Fruit fly (Drosophila melanogaster) whole organism, pupa: ENCODE data around the gene CG9459.

ENCODE experiments used
- CG10348 ChIP-seq: fragments of 200-800 bp; sonication (Bioruptor generic); IDR thresholded peaks from 2 replicates; pipeline ENCODE4 v1.3.6; 2022; ENCODE audit warnings: missing biosample characterization, missing genetic modification characterization
- CG12605 ChIP-seq: fragments of 200-800 bp; sonication (Bioruptor generic); IDR thresholded peaks from 2 replicates; pipeline ENCODE4 v1.3.6; 2022; ENCODE audit warnings: missing biosample characterization, missing genetic modification characterization
- CG13204 ChIP-seq: fragments of 200-800 bp; sonication (Bioruptor generic); optimal IDR thresholded peaks from 2 replicates; lab custom pipeline; 2018; ENCODE audit warnings: missing biosample characterization, mild to moderate bottlenecking, missing genetic modification characterization, moderate library complexity
- CG14655 ChIP-seq: fragments of 200-800 bp; sonication (Bioruptor generic); optimal IDR thresholded peaks from 3 replicates; lab custom pipeline; 2017; ENCODE audit warnings: mild to moderate bottlenecking, missing biosample characterization, missing genetic modification reagents, missing genetic modification characterization
- CG15710 ChIP-seq: fragments of 200-800 bp; sonication (Bioruptor generic); optimal IDR thresholded peaks from 2 replicates; lab custom pipeline; 2018; ENCODE audit warnings: missing biosample characterization, mild to moderate bottlenecking, missing genetic modification characterization, moderate library complexity
- CG17806 ChIP-seq: fragments of 200-800 bp; sonication (Bioruptor generic); optimal IDR thresholded peaks from 2 replicates; lab custom pipeline; 2018; ENCODE audit warnings: missing biosample characterization, mild to moderate bottlenecking, missing genetic modification characterization, moderate library complexity
- CG32121 ChIP-seq: fragments of 200-800 bp; sonication (Bioruptor generic); IDR thresholded peaks from 2 replicates; pipeline ENCODE4 v1.3.6; 2022; ENCODE audit warnings: missing biosample characterization, missing genetic modification characterization
- CG34367 ChIP-seq: fragments of 200-800 bp; sonication (Bioruptor generic); optimal IDR thresholded peaks from 2 replicates; lab custom pipeline; 2018; ENCODE audit warnings: missing biosample characterization, mild to moderate bottlenecking, missing genetic modification characterization
- CG4496 ChIP-seq: fragments of 200-800 bp; sonication (Bioruptor generic); IDR thresholded peaks from 3 replicates; pipeline ENCODE4 v1.3.6; 2022; ENCODE audit warnings: missing biosample characterization, missing genetic modification characterization
- CG8159 ChIP-seq: fragments of 200-800 bp; sonication (Bioruptor generic); optimal IDR thresholded peaks from 3 replicates; lab custom pipeline; 2018; ENCODE audit warnings: missing biosample characterization, mild to moderate bottlenecking, missing genetic modification characterization, moderate library complexity
- CG8301 ChIP-seq: fragments of 200-800 bp; sonication (Bioruptor generic); optimal IDR thresholded peaks from 2 replicates; lab custom pipeline; 2018; ENCODE audit warnings: missing biosample characterization, mild to moderate bottlenecking, missing genetic modification characterization
- CG9948 ChIP-seq: fragments of 200-800 bp; sonication (Bioruptor generic); optimal IDR thresholded peaks from 2 replicates; lab custom pipeline; 2018; ENCODE audit warnings: missing biosample characterization, mild to moderate bottlenecking, missing genetic modification characterization, moderate library complexity
- D1 ChIP-seq: fragments of 200-800 bp; sonication (Bioruptor generic); optimal IDR thresholded peaks from 2 replicates; lab custom pipeline; 2018; ENCODE audit warnings: missing biosample characterization, mild to moderate bottlenecking, missing genetic modification characterization, moderate library complexity
- EcR ChIP-seq: fragments of 200-800 bp; sonication (Bioruptor generic); optimal IDR thresholded peaks from 3 replicates; lab custom pipeline; 2019; ENCODE audit warnings: missing biosample characterization, missing genetic modification characterization, mild to moderate bottlenecking, moderate library complexity, missing genetic modification reagents
- Ets98B ChIP-seq: fragments of 200-800 bp; sonication (Bioruptor generic); IDR thresholded peaks from 2 replicates; pipeline ENCODE4 v1.3.6; 2022; ENCODE audit warnings: missing biosample characterization, missing genetic modification characterization
- Pif1A ChIP-seq: fragments of 200-800 bp; sonication (Bioruptor generic); optimal IDR thresholded peaks from 3 replicates; lab custom pipeline; 2016; ENCODE audit warnings: missing biosample characterization, missing genetic modification characterization
- Pif1B ChIP-seq: fragments of 200-800 bp; sonication (Bioruptor generic); optimal IDR thresholded peaks from 3 replicates; lab custom pipeline; 2016; ENCODE audit warnings: missing biosample characterization, missing genetic modification characterization
- Snoo ChIP-seq: fragments of 200-800 bp; sonication (Bioruptor generic); optimal IDR thresholded peaks from 3 replicates; lab custom pipeline; 2017; ENCODE audit warnings: missing biosample characterization, mild to moderate bottlenecking, missing genetic modification characterization, inconsistent platforms
- fd96Ca ChIP-seq: fragments of 200-800 bp; sonication (Bioruptor generic); IDR thresholded peaks from 3 replicates; pipeline ENCODE4 v1.3.6; 2022; ENCODE audit warnings: missing biosample characterization, missing genetic modification characterization
- gl ChIP-seq: fragments of 200-800 bp; sonication (Bioruptor generic); optimal IDR thresholded peaks from 2 replicates; lab custom pipeline; 2018; ENCODE audit warnings: missing biosample characterization, mild to moderate bottlenecking, missing genetic modification characterization
- rn ChIP-seq: fragments of 200-800 bp; sonication (Bioruptor generic); IDR thresholded peaks from 2 replicates; pipeline ENCODE4 v1.3.6; 2022; ENCODE audit warnings: missing biosample characterization, missing genetic modification characterization

Gene CG9459

DNA sequence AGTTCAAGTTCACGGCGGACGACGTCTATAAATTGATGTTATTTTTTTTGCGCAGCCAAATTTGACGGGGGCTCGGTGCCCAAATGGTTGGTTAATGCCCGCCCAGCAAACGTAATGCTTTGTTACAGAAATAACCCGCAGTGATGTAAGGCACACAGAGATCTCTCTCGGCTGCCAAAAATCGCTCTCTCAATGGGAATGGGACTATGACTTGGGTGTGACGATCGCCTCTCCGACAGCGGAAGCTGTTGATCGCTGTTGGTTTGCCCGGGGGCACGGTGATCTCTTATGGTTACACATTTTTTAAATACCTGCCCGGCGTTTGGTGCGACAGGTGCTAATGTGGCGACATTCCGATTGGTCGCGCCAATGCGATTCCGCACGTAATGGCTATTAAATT is 48.1 kb downstream of the CG9459 start:
- no peak for TF ChIP-seq CG17806
- TF ChIP-seq CG32121 (GFP tag; lab: Robert Waterston, UW) = peak; percentile 46; the same call in 1 of the 2 replicates

DNA sequence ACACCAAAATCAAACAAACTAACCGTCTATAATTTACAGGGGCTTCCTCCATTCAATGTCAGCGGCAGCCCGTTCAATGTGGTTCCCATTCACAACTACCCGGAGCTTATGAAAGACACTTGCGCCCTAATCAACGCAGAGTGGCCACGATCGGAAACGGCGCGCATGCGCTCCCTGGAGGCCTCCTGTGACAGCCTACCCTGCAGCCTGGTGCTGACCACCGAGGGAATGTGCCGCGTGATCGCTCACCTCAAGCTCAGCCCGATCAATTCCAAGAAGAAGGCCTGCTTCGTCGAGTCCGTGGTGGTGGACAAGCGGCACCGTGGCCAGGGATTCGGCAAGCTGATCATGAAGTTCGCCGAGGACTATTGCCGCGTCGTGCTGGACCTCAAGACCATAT is 49.3 kb downstream of the CG9459 start, which contains the start of gene MED6:
Gene MED6, minus strand, starts transcription at position 101 of the 400 bp plus-strand sequence.
- TF ChIP-seq Ets98B (GFP tag; lab: Robert Waterston, UW) (no peak), CG13204 (no peak)

DNA sequence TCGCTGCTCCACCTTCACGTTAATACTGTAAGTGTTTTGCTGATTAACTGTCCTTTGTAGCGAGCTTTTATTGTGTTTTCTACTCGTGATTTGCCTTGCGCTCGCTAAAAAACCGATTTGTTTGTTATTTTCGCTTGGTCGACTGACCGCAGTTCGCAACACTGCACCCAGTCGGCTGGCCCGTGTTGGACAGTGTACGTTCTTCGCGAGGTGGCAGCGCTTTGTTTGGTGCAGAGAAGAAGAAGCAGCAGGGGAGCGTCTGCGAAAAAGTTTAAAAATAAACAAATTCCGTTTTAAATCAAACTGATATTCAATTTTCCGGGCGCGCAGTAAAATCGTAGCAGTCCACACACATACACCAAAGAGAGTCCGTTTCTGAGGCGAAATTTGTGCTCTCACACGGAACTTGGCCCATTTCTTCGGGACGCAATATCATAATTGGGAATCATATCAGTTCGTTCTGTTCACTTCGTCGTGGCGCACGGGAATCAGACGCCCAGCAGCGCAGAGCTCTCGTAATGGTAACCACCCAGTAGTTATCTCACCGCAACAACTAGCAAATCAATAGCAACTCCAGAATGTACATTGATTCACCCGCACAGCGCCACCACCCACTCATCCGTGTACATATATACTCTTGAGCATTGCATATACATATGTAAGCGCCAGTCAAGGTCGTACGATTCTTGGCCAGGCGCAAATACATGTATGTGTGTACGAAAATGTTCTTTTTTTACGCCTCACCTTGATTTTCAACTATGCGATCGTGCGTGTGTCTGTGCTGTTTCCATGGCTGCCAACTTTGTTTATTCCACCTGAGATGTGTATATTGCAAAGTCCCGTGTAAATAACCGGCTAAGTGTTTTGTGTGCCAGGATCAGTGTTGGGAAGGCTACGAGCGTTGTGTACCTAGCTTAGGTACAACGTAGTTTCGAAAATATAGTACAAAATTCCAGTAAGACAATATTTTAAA is 50.3 kb downstream of the CG9459 start, which contains the start of gene Naa80:
Gene Naa80, plus strand, starts transcription at position 215 of the 973 bp plus-strand sequence.
- no peak for TF ChIP-seq CG14655 (GFP tag; lab: Kevin White, UChicago)
- TF ChIP-seq CG15710 (tag; lab: Kevin White, UChicago) = peak; percentile 41
- peak; percentile 8 for TF ChIP-seq CG17806
- peak; percentile 44 for TF ChIP-seq Snoo (tag; lab: Kevin White, UChicago)
- no peak for TF ChIP-seq CG13204
- peak; percentile 32 for TF ChIP-seq CG8301 (tag; lab: Kevin White, UChicago)
- TF ChIP-seq EcR = peak; percentile 79
- no peak for TF ChIP-seq D1
- TF ChIP-seq CG4496 (GFP tag; lab: Robert Waterston, UW) = peak; percentile 37; the same call in 1 of the 3 replicates
- no peak for TF ChIP-seq CG32121 (GFP tag; lab: Robert Waterston, UW)
- TF ChIP-seq rn (GFP tag; lab: Robert Waterston, UW) = peak; percentile 48; the same call in 1 of the 2 replicates
- peak; percentile 52 for TF ChIP-seq Ets98B (GFP tag; lab: Robert Waterston, UW)
- 0 out of 3 replicates have a peak, but pooled peaks have one; percentile 39 for TF ChIP-seq fd96Ca (GFP tag; lab: Robert Waterston, UW)
- TF ChIP-seq Pif1B = no peak
- TF ChIP-seq CG12605 (GFP tag; lab: Robert Waterston, UW) = no peak
- TF ChIP-seq gl = peak; percentile 62
- peak; percentile 57 for TF ChIP-seq CG34367
- peak; percentile 15 for TF ChIP-seq CG8159
- TF ChIP-seq CG10348 (GFP tag; lab: Robert Waterston, UW) = no peak
- no peak for TF ChIP-seq CG9948
- peak; percentile 80 for TF ChIP-seq Pif1A (GFP tag; lab: Kevin White, UChicago)
